Worm (Caenorhabditis elegans) whole organism, L4 larva: Measurements from ENCODE around the gene K08D8.7.

Experiments used
- F26F4.8 ChIP-seq: fragments of 200-800 bp; sonication (Bioruptor generic); conservative IDR thresholded peaks from 2 replicates; pipeline ENCODE4 v1.3.6; 2022; ENCODE audit warnings: missing genetic modification characterization, missing compliant biosample characterization
- F37D6.2 ChIP-seq: sonication (generic microtip); optimal IDR thresholded peaks from 2 replicates; lab custom pipeline; 2016; ENCODE audit warnings: mild to moderate bottlenecking, missing genetic modification characterization, missing compliant biosample characterization
- T20F7.1 ChIP-seq: fragments of 200-800 bp; sonication (Bioruptor generic); optimal IDR thresholded peaks from 2 replicates; lab custom pipeline; 2018; ENCODE audit warnings: mild to moderate bottlenecking, missing genetic modification characterization, missing compliant biosample characterization
- T26A8.4 ChIP-seq: fragments of 200-800 bp; sonication (Bioruptor generic); IDR thresholded peaks from 2 replicates; pipeline ENCODE4 v1.3.6; 2022; ENCODE audit warnings: missing genetic modification characterization, missing compliant biosample characterization
- ZK337.2 ChIP-seq: fragments of 200-800 bp; sonication (Bioruptor generic); IDR thresholded peaks from 2 replicates; pipeline ENCODE4 v1.3.6; 2022; ENCODE audit warnings: missing genetic modification reagents, missing genetic modification characterization, missing compliant biosample characterization
- aha-1 ChIP-seq: fragments of 150-350 bp; peaks from one replicate; lab custom pipeline; 2014; ENCODE audit warnings: missing biosample characterization, missing genetic modification characterization
- ama-1 ChIP-seq: fragments of 150-350 bp; optimal IDR thresholded peaks from 2 replicates; lab custom pipeline; 2014; ENCODE audit warnings: inconsistent platforms, mixed read lengths
- arid-1 ChIP-seq: fragments of 200-800 bp; sonication (Bioruptor generic); conservative IDR thresholded peaks from 2 replicates; pipeline ENCODE4 v1.3.6; 2022; ENCODE audit warnings: missing genetic modification reagents, missing genetic modification characterization, missing compliant biosample characterization
- attf-4 ChIP-seq: sonication (generic microtip); optimal IDR thresholded peaks from 3 replicates; lab custom pipeline; 2017; ENCODE audit warnings: missing biosample characterization, missing genetic modification characterization
- ceh-32 ChIP-seq: sonication (generic microtip); optimal IDR thresholded peaks from 2 replicates; lab custom pipeline; 2016; ENCODE audit warnings: mild to moderate bottlenecking, missing genetic modification characterization, missing compliant biosample characterization; ENCODE audit not compliant: poor library complexity
- ces-1 ChIP-seq: fragments of 150-350 bp; sonication (generic microtip); optimal IDR thresholded peaks from 4 replicates; lab custom pipeline; 2014; ENCODE audit warnings: missing biosample characterization, missing genetic modification reagents, missing genetic modification characterization
- daf-12 ChIP-seq: fragments of 150-350 bp; optimal IDR thresholded peaks from 2 replicates; lab custom pipeline; 2014; ENCODE audit warnings: missing biosample characterization, missing genetic modification reagents, missing genetic modification characterization
- daf-16 ChIP-seq, 3 experiments: sonication (generic microtip); optimal IDR thresholded peaks; 2 replicates each; lab custom pipeline; 2016 to 2017; ENCODE audit warnings: missing genetic modification characterization in 3 of 3, missing genetic modification reagents in 3 of 3, mild to moderate bottlenecking in 2 of 3, missing compliant biosample characterization in 2 of 3, missing biosample characterization in 1 of 3, moderate library complexity in 1 of 3
- daf-19 ChIP-seq: fragments of 200-800 bp; sonication (Bioruptor generic); conservative IDR thresholded peaks from 2 replicates; pipeline ENCODE4 v1.3.6; 2022; ENCODE audit warnings: missing genetic modification characterization, missing compliant biosample characterization
- daf-8 ChIP-seq: fragments of 200-800 bp; sonication (Bioruptor generic); IDR thresholded peaks from 2 replicates; pipeline ENCODE4 v1.3.6; 2022; ENCODE audit warnings: missing genetic modification characterization, missing compliant biosample characterization
- dmd-6 ChIP-seq: fragments of 200-800 bp; sonication (Bioruptor generic); IDR thresholded peaks from 2 replicates; pipeline ENCODE4 v1.3.6; 2022; ENCODE audit warnings: missing genetic modification reagents, missing genetic modification characterization, missing compliant biosample characterization
- dmd-8 ChIP-seq: fragments of 200-800 bp; sonication (Bioruptor generic); IDR thresholded peaks from 2 replicates; pipeline ENCODE4 v1.3.6; 2022; ENCODE audit warnings: missing genetic modification characterization, missing compliant biosample characterization
- dve-1 ChIP-seq: sonication (generic microtip); optimal IDR thresholded peaks from 2 replicates; lab custom pipeline; 2017; ENCODE audit warnings: antibody characterized with exemption, mild to moderate bottlenecking, missing genetic modification characterization, missing compliant biosample characterization; ENCODE audit not compliant: insufficient read depth
- egl-27 ChIP-seq: sonication (generic microtip); optimal IDR thresholded peaks from 3 replicates; lab custom pipeline; 2017; ENCODE audit warnings: missing biosample characterization, missing genetic modification reagents, missing genetic modification characterization
- fkh-10 ChIP-seq: fragments of 150-350 bp; optimal IDR thresholded peaks from 2 replicates; lab custom pipeline; 2014; ENCODE audit warnings: missing biosample characterization, missing genetic modification reagents, missing genetic modification characterization
- gei-8 ChIP-seq: fragments of 200-800 bp; sonication (Bioruptor generic); optimal IDR thresholded peaks from 2 replicates; lab custom pipeline; 2018; ENCODE audit warnings: mild to moderate bottlenecking, missing genetic modification characterization, missing compliant biosample characterization
- hlh-11 ChIP-seq: fragments of 200-800 bp; sonication (Bioruptor generic); optimal IDR thresholded peaks from 2 replicates; lab custom pipeline; 2018; ENCODE audit warnings: mild to moderate bottlenecking, missing genetic modification characterization, missing compliant biosample characterization
- hmg-1.1 ChIP-seq: fragments of 200-800 bp; sonication (Bioruptor generic); IDR thresholded peaks from 2 replicates; pipeline ENCODE4 v1.3.6; 2022; ENCODE audit warnings: missing genetic modification reagents, missing genetic modification characterization, missing compliant biosample characterization
- lim-7 ChIP-seq: fragments of 200-800 bp; sonication (Bioruptor generic); IDR thresholded peaks from 2 replicates; pipeline ENCODE4 v1.3.6; 2022; ENCODE audit warnings: missing genetic modification characterization, missing compliant biosample characterization
- lin-1 ChIP-seq: fragments of 200-800 bp; sonication (Bioruptor generic); IDR thresholded peaks from 2 replicates; pipeline ENCODE4 v1.3.6; 2022; ENCODE audit warnings: missing genetic modification reagents, missing genetic modification characterization, missing compliant biosample characterization
- lin-15B ChIP-seq: fragments of 150-350 bp; sonication (generic microtip); optimal IDR thresholded peaks from 3 replicates; lab custom pipeline; 2014; ENCODE audit warnings: missing biosample characterization, missing genetic modification characterization
- lin-38 ChIP-seq: fragments of 200-800 bp; sonication (Bioruptor generic); IDR thresholded peaks from 2 replicates; pipeline ENCODE4 v1.3.6; 2022; ENCODE audit warnings: missing genetic modification reagents, missing genetic modification characterization, missing compliant biosample characterization
- lir-3 ChIP-seq: sonication (generic microtip); optimal IDR thresholded peaks from 2 replicates; lab custom pipeline; 2016; ENCODE audit warnings: mild to moderate bottlenecking, missing genetic modification characterization, missing compliant biosample characterization
- lsy-2 ChIP-seq, 2 experiments: fragments of 150-350 bp in 1 of 2; sonication (generic microtip) in 1 of 2; optimal IDR thresholded peaks; 2 replicates each; lab custom pipeline; 2014 to 2017; ENCODE audit warnings: missing biosample characterization in 2 of 2, missing genetic modification characterization in 2 of 2
- mdt-29 ChIP-seq: fragments of 200-800 bp; sonication (Bioruptor generic); IDR thresholded peaks from 2 replicates; pipeline ENCODE4 v1.3.6; 2022; ENCODE audit warnings: missing genetic modification reagents, missing genetic modification characterization, missing compliant biosample characterization
- mes-2 ChIP-seq: sonication (generic microtip); optimal IDR thresholded peaks from 2 replicates; lab custom pipeline; 2016; ENCODE audit warnings: missing genotype, mild to moderate bottlenecking, missing genetic modification characterization, missing compliant biosample characterization; ENCODE audit not compliant: poor library complexity, severe bottlenecking
- nhr-102 ChIP-seq: sonication (generic microtip); optimal IDR thresholded peaks from 2 replicates; lab custom pipeline; 2016; ENCODE audit warnings: mild to moderate bottlenecking, missing genetic modification characterization, moderate library complexity, missing compliant biosample characterization
- nhr-111 ChIP-seq: fragments of 200-800 bp; sonication (Bioruptor generic); optimal IDR thresholded peaks from 2 replicates; lab custom pipeline; 2018; ENCODE audit warnings: mild to moderate bottlenecking, missing genetic modification characterization, missing compliant biosample characterization
- nhr-25 ChIP-seq: sonication (generic microtip); optimal IDR thresholded peaks from 2 replicates; lab custom pipeline; 2017; ENCODE audit warnings: missing genetic modification characterization, mild to moderate bottlenecking, missing compliant biosample characterization, antibody characterized with exemption, moderate library complexity, borderline replicate concordance; ENCODE audit not compliant: insufficient read depth
- nhr-28 ChIP-seq: fragments of 150-350 bp; optimal IDR thresholded peaks from 2 replicates; lab custom pipeline; 2014; ENCODE audit warnings: missing biosample characterization, missing genetic modification characterization
- nhr-41 ChIP-seq: fragments of 200-800 bp; sonication (Bioruptor generic); IDR thresholded peaks from 2 replicates; pipeline ENCODE4 v1.3.6; 2022; ENCODE audit warnings: missing genetic modification reagents, missing genetic modification characterization, missing compliant biosample characterization
- nhr-42 ChIP-seq: fragments of 200-800 bp; sonication (Bioruptor generic); IDR thresholded peaks from 2 replicates; pipeline ENCODE4 v1.3.6; 2022; ENCODE audit warnings: missing genetic modification characterization, missing compliant biosample characterization
- nhr-48 ChIP-seq: sonication (generic microtip); optimal IDR thresholded peaks from 2 replicates; lab custom pipeline; 2016; ENCODE audit warnings: mild to moderate bottlenecking, missing genetic modification characterization, missing compliant biosample characterization
- nhr-77 ChIP-seq: fragments of 150-350 bp; optimal IDR thresholded peaks from 2 replicates; lab custom pipeline; 2014; ENCODE audit warnings: missing biosample characterization, missing genetic modification characterization
- pqm-1 ChIP-seq: sonication (generic microtip); optimal IDR thresholded peaks from 2 replicates; lab custom pipeline; 2017; ENCODE audit warnings: missing biosample characterization, missing genetic modification characterization
- spr-1 ChIP-seq: sonication (generic microtip); optimal IDR thresholded peaks from 2 replicates; lab custom pipeline; 2016; ENCODE audit warnings: mild to moderate bottlenecking, missing genetic modification characterization, missing compliant biosample characterization
- zag-1 ChIP-seq: fragments of 150-350 bp; optimal IDR thresholded peaks from 2 replicates; lab custom pipeline; 2014; ENCODE audit warnings: missing biosample characterization, missing genetic modification characterization
- zfp-2 ChIP-seq: sonication (generic microtip); optimal IDR thresholded peaks from 2 replicates; lab custom pipeline; 2016; ENCODE audit warnings: mild to moderate bottlenecking, missing genetic modification characterization, missing compliant biosample characterization
- ztf-11 ChIP-seq: fragments of 150-350 bp; optimal IDR thresholded peaks from 2 replicates; lab custom pipeline; 2014; ENCODE audit warnings: missing biosample characterization, missing genetic modification characterization
- ztf-7 ChIP-seq: fragments of 150-350 bp; optimal IDR thresholded peaks from 2 replicates; lab custom pipeline; 2014; ENCODE audit warnings: missing biosample characterization, missing genetic modification characterization

Gene K08D8.7

ce11 chrIV:12896371-12896882, at the start of gene K08D8.7:
TSS of gene K08D8.7 (plus strand) at chrIV:12896832.
- TF ChIP-seq dve-1 (tag; lab: Kevin White, UChicago) (peak; percentile 23), ces-1 (GFP tag; lab: Kevin White, UChicago) (no peak), nhr-102 (tag; lab: Kevin White, UChicago) (no peak), nhr-28 (peak; percentile 41), dmd-8 (no peak), dmd-6 (GFP tag; lab: Robert Waterston, UW) (peak; percentile 33; the same call in 1 of the 2 replicates), F37D6.2 (tag; lab: Kevin White, UChicago) (no peak), ztf-11 (tag; lab: Kevin White, UChicago) (no peak), pqm-1 (tag; lab: Kevin White, UChicago) (peak; percentile 40), daf-16 (GFP tag; optimal IDR thresholded peaks at IDR 0.05; lab: Kevin White, UChicago) (no peak), daf-16 (tag; optimal IDR thresholded peaks at IDR 0.05; lab: Kevin White, UChicago) (peak; percentile 24), ceh-32 (no peak), nhr-41 (no peak), nhr-77 (no peak)

- TF ChIP-seq lir-3 (tag; lab: Kevin White, UChicago) (no peak), dve-1 (tag; lab: Kevin White, UChicago) (peak; percentile 24), mes-2 (tag; lab: Kevin White, UChicago) (peak; percentile 4), hmg-1.1 (peak; percentile 32; the same call in 1 of the 2 replicates), ama-1 (lab: Kevin White, UChicago) (no peak), nhr-42 (no peak), aha-1 (tag; lab: Kevin White, UChicago) (peak; percentile 41), lsy-2 (tag; optimal IDR thresholded peaks at IDR 0.05; lab: Kevin White, UChicago) (peak in 1 of 2 experiments; percentile 12), daf-16 (GFP tag; optimal IDR thresholded peaks at IDR 0.05; lab: Kevin White, UChicago) (no peak), daf-16 (tag; optimal IDR thresholded peaks at IDR 0.05; lab: Kevin White, UChicago) (peak; percentile 12), daf-12 (no peak), lim-7 (GFP tag; lab: Robert Waterston, UW) (no peak)
- TF ChIP-seq, all 104 proteins: peak for 6
Measured at ce11 chrIV:12849030-12849560, 47.5 kb upstream of the K08D8.7 start, which contains the start of gene srf-3. TSS of gene srf-3 (plus strand) at chrIV:12849510.

ce11 chrIV:12854372-12855114, 42.1 kb upstream of the K08D8.7 start:
- no peak for TF ChIP-seq ceh-32
- no peak for TF ChIP-seq dmd-8
- no peak for TF ChIP-seq mdt-29
- no peak for TF ChIP-seq ztf-7 (tag; lab: Kevin White, UChicago)
- no peak for TF ChIP-seq spr-1 (tag; lab: Kevin White, UChicago)
- TF ChIP-seq lin-1 = no peak
- no peak for TF ChIP-seq daf-16 (GFP tag; optimal IDR thresholded peaks at IDR 0.05; lab: Kevin White, UChicago)
- TF ChIP-seq daf-16 (tag; optimal IDR thresholded peaks at IDR 0.05; lab: Kevin White, UChicago) = no peak
- TF ChIP-seq daf-19 (GFP tag; lab: Robert Waterston, UW) = no peak
- no peak for TF ChIP-seq zag-1 (tag; lab: Kevin White, UChicago)
- TF ChIP-seq nhr-28 = peak; percentile 3
- TF ChIP-seq nhr-111 (GFP tag; lab: Kevin White, UChicago) = no peak
- TF ChIP-seq egl-27 (tag; lab: Kevin White, UChicago) = no peak
- TF ChIP-seq nhr-48 = no peak
- TF ChIP-seq F26F4.8 (GFP tag; lab: Robert Waterston, UW) = no peak
- no peak for TF ChIP-seq T26A8.4
- no peak for TF ChIP-seq fkh-10 (GFP tag; lab: Kevin White, UChicago)
- peak; percentile 38; the same call in 1 of the 2 replicates for TF ChIP-seq lin-38 (GFP tag; lab: Robert Waterston, UW)
- no peak for TF ChIP-seq attf-4
- TF ChIP-seq T20F7.1 (GFP tag; lab: Kevin White, UChicago) = no peak
- no peak for TF ChIP-seq ZK337.2 (GFP tag; lab: Robert Waterston, UW)
- no peak for TF ChIP-seq daf-8
- TF ChIP-seq zfp-2 = no peak
- peak; percentile 25 for TF ChIP-seq hlh-11 (tag; lab: Kevin White, UChicago)
- no peak for TF ChIP-seq gei-8 (GFP tag; lab: Kevin White, UChicago)
- no peak for TF ChIP-seq nhr-25 (tag; lab: Kevin White, UChicago)
- no peak for TF ChIP-seq arid-1 (GFP tag; lab: Robert Waterston, UW)
- no peak for TF ChIP-seq lin-15B
